Fruit fly (Drosophila melanogaster): ENCODE data around the gene Myo61F.

The Myo61F gene

dm6 chr3L:1320230-1320930 is 2.1 kb downstream of the Myo61F start (continued):
- TF ChIP-seq Nf-YC (tag; optimal IDR thresholded peaks at IDR 0.05) = no peak
- no peak for TF ChIP-seq CG9437 (GFP tag; optimal IDR thresholded peaks at IDR 0.05)
- TF ChIP-seq CG1792 (GFP tag; optimal IDR thresholded peaks at IDR 0.05) = no peak
- TF ChIP-seq HLH4C (GFP tag; IDR thresholded peaks at IDR 0.05; ENCODE audit: partially characterized antibody) = no peak
- no peak for TF ChIP-seq cas (GFP tag; IDR thresholded peaks at IDR 0.05)
- no peak for TF ChIP-seq pzg (GFP tag; optimal IDR thresholded peaks at IDR 0.05)
- TF ChIP-seq TFAM (GFP tag; optimal IDR thresholded peaks at IDR 0.05) = no peak
- TF ChIP-seq CG9609 (GFP tag; optimal IDR thresholded peaks at IDR 0.05) = no peak
- TF ChIP-seq hbn (GFP tag; IDR thresholded peaks at IDR 0.05; ENCODE audit: partially characterized antibody) = no peak
- TF ChIP-seq caup (GFP tag; optimal IDR thresholded peaks at IDR 0.05; ENCODE audit: severe bottlenecking) = no peak
- TF ChIP-seq Mad (GFP tag; optimal IDR thresholded peaks at IDR 0.05) = no peak
- no peak for TF ChIP-seq CG10979 (tag; optimal IDR thresholded peaks at IDR 0.05)
- TF ChIP-seq amos (GFP tag; IDR thresholded peaks at IDR 0.05; ENCODE audit: partially characterized antibody) = no peak
- TF ChIP-seq CG11504 (tag; optimal IDR thresholded peaks at IDR 0.05) = peak; percentile 54
- TF ChIP-seq croc (GFP tag; conservative IDR thresholded peaks at IDR 0.05) = no peak
- TF ChIP-seq NfI (GFP tag; optimal IDR thresholded peaks at IDR 0.05) = no peak
- no peak for TF ChIP-seq Drgx (GFP tag; IDR thresholded peaks at IDR 0.05)
- TF ChIP-seq wor (GFP tag; IDR thresholded peaks at IDR 0.05) = no peak
- peak; percentile 10 for TF ChIP-seq CG18262 (tag; optimal IDR thresholded peaks at IDR 0.05)
- TF ChIP-seq gem (tag; optimal IDR thresholded peaks at IDR 0.05) = peak; percentile 40
- no peak for TF ChIP-seq sima (GFP tag; optimal IDR thresholded peaks at IDR 0.05)
- no peak for TF ChIP-seq crp (GFP tag; optimal IDR thresholded peaks at IDR 0.05)
- TF ChIP-seq nau (GFP tag; optimal IDR thresholded peaks at IDR 0.05) = no peak
- TF ChIP-seq pan (optimal IDR thresholded peaks at IDR 0.05) = no peak
- TF ChIP-seq pan (GFP tag; optimal IDR thresholded peaks at IDR 0.05 in 1 of 2, IDR thresholded peaks at IDR 0.05 in 1 of 2) = no peak
- peak; percentile 27 for TF ChIP-seq tio (GFP tag; optimal IDR thresholded peaks at IDR 0.05)
- no peak for TF ChIP-seq toy (GFP tag; IDR thresholded peaks at IDR 0.05)
- no peak for TF ChIP-seq CG12299 (tag; optimal IDR thresholded peaks at IDR 0.05)
- TF ChIP-seq CG1603 (tag; optimal IDR thresholded peaks at IDR 0.05) = peak; percentile 32
- peak; percentile 48; the same call in 1 of the 2 replicates for TF ChIP-seq GATAe (GFP tag; conservative IDR thresholded peaks at IDR 0.05)
- no peak for TF ChIP-seq CrebB (tag; optimal IDR thresholded peaks at IDR 0.05)
- TF ChIP-seq CG9727 (GFP tag; optimal IDR thresholded peaks at IDR 0.05) = peak; percentile 4
- no peak for TF ChIP-seq CTCF (GFP tag; optimal IDR thresholded peaks at IDR 0.05)
- no peak for TF ChIP-seq ewg (GFP tag; optimal IDR thresholded peaks at IDR 0.05)
- TF ChIP-seq CG1233 (GFP tag; optimal IDR thresholded peaks at IDR 0.05) = no peak
- TF ChIP-seq Scr (GFP tag; IDR thresholded peaks at IDR 0.05; ENCODE audit: partially characterized antibody) = no peak
- TF ChIP-seq chn (GFP tag; optimal IDR thresholded peaks at IDR 0.05) = no peak
- no peak for TF ChIP-seq CG9797 (GFP tag; optimal IDR thresholded peaks at IDR 0.05)
- 0 out of 3 replicates have a peak, but pooled peaks have one; percentile 11 for TF ChIP-seq CG2889 (GFP tag; IDR thresholded peaks at IDR 0.05)
- TF ChIP-seq CG17568 (GFP tag; optimal IDR thresholded peaks at IDR 0.05) = no peak
- no peak for TF ChIP-seq pb (GFP tag; optimal IDR thresholded peaks at IDR 0.05)
- TF ChIP-seq CG18599 (GFP tag; optimal IDR thresholded peaks at IDR 0.05) = peak; percentile 22
- no peak for TF ChIP-seq schlank (tag; optimal IDR thresholded peaks at IDR 0.05)
- TF ChIP-seq gcm (GFP tag; optimal IDR thresholded peaks at IDR 0.05) = no peak
- no peak for TF ChIP-seq cato (GFP tag; optimal IDR thresholded peaks at IDR 0.05; ENCODE audit: borderline replicate concordance)
- no peak for TF ChIP-seq br (optimal IDR thresholded peaks at IDR 0.05)
- no peak for TF ChIP-seq tx (GFP tag; optimal IDR thresholded peaks at IDR 0.05)
- TF ChIP-seq onecut (GFP tag; IDR thresholded peaks at IDR 0.05) = no peak
- no peak for TF ChIP-seq D (optimal IDR thresholded peaks at IDR 0.05)
- TF ChIP-seq D (GFP tag; optimal IDR thresholded peaks at IDR 0.05) = no peak

Data from whole organism, embryonic.